Worm (Caenorhabditis elegans) whole organism, late embryonic: ENCODE measurements around the gene C25F9.9.

Source experiments
- dmd-4 ChIP-seq: sonication (generic microtip); optimal IDR thresholded peaks from 2 replicates; lab custom pipeline; 2016; ENCODE audit warnings: borderline replicate concordance, missing genetic modification characterization, missing compliant biosample characterization
- mec-3 ChIP-seq: sonication (generic microtip); optimal IDR thresholded peaks from 2 replicates; lab custom pipeline; 2016; ENCODE audit warnings: borderline replicate concordance, missing genetic modification characterization, missing compliant biosample characterization
- pqm-1 ChIP-seq: sonication (generic microtip); optimal IDR thresholded peaks from 2 replicates; lab custom pipeline; 2016; ENCODE audit warnings: missing genetic modification characterization, missing compliant biosample characterization

DNA sequence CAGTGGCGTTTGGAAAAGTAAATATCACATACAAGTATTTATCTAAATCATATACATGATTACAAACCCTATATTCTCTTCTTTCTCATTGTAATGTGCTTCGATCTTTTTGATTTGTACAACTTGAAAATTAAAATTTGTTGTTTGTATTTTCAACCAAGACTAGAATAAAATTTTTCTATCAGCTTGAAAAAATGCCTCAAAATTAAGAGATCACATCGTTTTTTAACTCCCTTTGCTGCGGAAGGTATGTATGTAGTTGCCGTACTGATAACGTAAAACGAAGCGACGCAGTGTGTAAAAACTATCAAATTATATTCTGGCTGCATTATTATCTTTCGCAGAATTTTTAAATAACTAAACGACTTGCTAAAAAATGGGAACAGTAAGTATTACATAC lies 1.4 kb downstream of the C25F9.9 start, which contains the start of gene C25F9.15:
- TF ChIP-seq dmd-4 (tag; lab: Kevin White, UChicago) (no peak), mec-3 (tag; lab: Kevin White, UChicago) (no peak), pqm-1 (tag; lab: Kevin White, UChicago) (no peak)
